Worm (Caenorhabditis elegans): ENCODE data around the gene fbxa-148.

DNA sequence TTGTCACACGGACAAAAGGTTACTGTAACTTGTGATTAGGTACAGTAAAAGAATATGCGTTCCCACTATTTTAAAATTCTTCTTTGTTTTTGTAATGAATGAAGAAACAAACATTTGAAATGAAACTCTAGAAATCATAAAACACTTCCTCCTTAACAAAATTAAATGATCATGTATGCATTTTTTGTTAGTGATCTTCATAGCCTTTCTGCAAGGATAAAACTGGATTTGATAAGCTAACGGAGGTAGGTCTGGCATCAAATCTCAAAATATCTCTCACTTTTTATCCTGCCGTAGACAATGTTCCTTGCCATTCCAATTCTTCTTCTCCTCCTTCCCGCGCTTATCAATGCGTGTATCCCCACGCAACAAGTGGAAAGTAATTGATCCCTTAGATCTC, 12.7 kb downstream of the fbxa-148 start, which contains the start of gene clec-238:
- TF ChIP-seq flt-1 (GFP tag; IDR thresholded peaks at IDR 0.05), result no peak
- TF ChIP-seq F13C5.2 (tag; optimal IDR thresholded peaks at IDR 0.05), result no peak
- no peak for TF ChIP-seq tra-4 (tag; optimal IDR thresholded peaks at IDR 0.05)
- TF ChIP-seq ama-1 (optimal IDR thresholded peaks at IDR 0.05), result no peak
- no peak for TF ChIP-seq B0310.2 (tag; optimal IDR thresholded peaks at IDR 0.05)
- no peak for TF ChIP-seq scrt-1 (GFP tag; IDR thresholded peaks at IDR 0.05)
- TF ChIP-seq tbx-37 (GFP tag; conservative IDR thresholded peaks at IDR 0.05), result no peak
- TF ChIP-seq hmbx-1 (tag; optimal IDR thresholded peaks at IDR 0.05), result no peak

Data from whole organism, early embryonic.